Worm (Caenorhabditis elegans) whole organism, L1 larva: ENCODE measurements around the gene emre-1.

Experiments used
- efl-1 ChIP-seq, 4 experiments: fragments of 150-350 bp; optimal IDR thresholded peaks in 3 of 4; peaks in 1 of 4; 1 replicate in 1 of 4; 2 replicates in 3 of 4; lab custom pipeline; 2014; ENCODE audit warnings: missing biosample characterization in 2 of 4, missing genetic modification characterization in 2 of 4, missing genetic modification reagents in 2 of 4
- fkh-10 ChIP-seq: sonication (generic microtip); optimal IDR thresholded peaks from 2 replicates; lab custom pipeline; 2017; ENCODE audit warnings: missing biosample characterization, missing genetic modification reagents, missing genetic modification characterization
- irx-1 ChIP-seq: sonication (generic microtip); optimal IDR thresholded peaks from 2 replicates; lab custom pipeline; 2016; ENCODE audit warnings: missing genetic modification characterization, missing compliant biosample characterization
- jun-1 ChIP-seq: fragments of 150-350 bp; optimal IDR thresholded peaks from 2 replicates; lab custom pipeline; 2014; ENCODE audit warnings: missing biosample characterization, missing genetic modification reagents, missing genetic modification characterization
- lsy-2 ChIP-seq, 2 experiments: fragments of 150-350 bp; optimal IDR thresholded peaks; 2 replicates each; lab custom pipeline; 2014; ENCODE audit warnings: missing biosample characterization in 2 of 2, missing genetic modification characterization in 2 of 2
- mdl-1 ChIP-seq, 2 experiments: fragments of 150-350 bp; optimal IDR thresholded peaks; 2 replicates each; lab custom pipeline; 2014 to 2017; ENCODE audit warnings: missing biosample characterization in 2 of 2, missing genetic modification characterization in 2 of 2, inconsistent platforms in 1 of 2
- nhr-77 ChIP-seq: fragments of 150-350 bp; optimal IDR thresholded peaks from 2 replicates; lab custom pipeline; 2014; ENCODE audit warnings: missing biosample characterization, missing genetic modification characterization
- nhr-90 ChIP-seq: sonication (generic microtip); optimal IDR thresholded peaks from 2 replicates; lab custom pipeline; 2016; ENCODE audit warnings: mild to moderate bottlenecking, missing genetic modification characterization, missing compliant biosample characterization; ENCODE audit not compliant: poor library complexity
- pqm-1 ChIP-seq: sonication (generic microtip); optimal IDR thresholded peaks from 3 replicates; lab custom pipeline; 2017; ENCODE audit warnings: missing biosample characterization, missing genetic modification characterization
- unc-62 ChIP-seq: fragments of 150-350 bp; optimal IDR thresholded peaks from 2 replicates; lab custom pipeline; 2014; ENCODE audit warnings: missing biosample characterization, missing genetic modification reagents, missing genetic modification characterization
- ztf-11 ChIP-seq, 2 experiments: sonication (generic microtip); optimal IDR thresholded peaks; 2 replicates each; lab custom pipeline; 2016 to 2017; ENCODE audit warnings: missing genetic modification characterization in 2 of 2, missing biosample characterization in 1 of 2, missing compliant biosample characterization in 1 of 2

- TF ChIP-seq pqm-1 (no peak), lsy-2 (tag; optimal IDR thresholded peaks at IDR 0.05; lab: Kevin White, UChicago) (no peak), fkh-10 (no peak), mdl-1 (tag; optimal IDR thresholded peaks at IDR 0.05; lab: Kevin White, UChicago) (no peak), nhr-77 (no peak), irx-1 (tag; lab: Kevin White, UChicago) (no peak), nhr-90 (tag; lab: Kevin White, UChicago) (no peak), unc-62 (GFP tag; lab: Kevin White, UChicago) (no peak), jun-1 (tag; lab: Kevin White, UChicago) (no peak), efl-1 (optimal IDR thresholded peaks at IDR 0.05; lab: Kevin White, UChicago) (no peak), efl-1 (GFP tag; optimal IDR thresholded peaks at IDR 0.05 in 1 of 2; lab: Kevin White, UChicago) (no peak), ztf-11 (tag; optimal IDR thresholded peaks at IDR 0.05; lab: Kevin White, UChicago) (no peak)
These were observed 9.9 kb upstream of the emre-1 start for ce11 chrX:14969615-14970014.
